Fruit fly (Drosophila melanogaster): ENCODE measurements around the gene CG14285.

Gene CG14285

dm6 chr3R:19073002-19073401, 48.1 kb downstream of the CG14285 start (continued):
- TF ChIP-seq row (GFP tag; IDR thresholded peaks at IDR 0.05) = peak; percentile 60
- peak; percentile 4 to 39 for TF ChIP-seq Pdp1 (GFP tag; optimal IDR thresholded peaks at IDR 0.05)
- no peak for TF ChIP-seq CG10274 (GFP tag; optimal IDR thresholded peaks at IDR 0.05)
- peak; percentile 22 for TF ChIP-seq CG15696 (tag; optimal IDR thresholded peaks at IDR 0.05)
- no peak for TF ChIP-seq prd (optimal IDR thresholded peaks at IDR 0.05)
- TF ChIP-seq prd (GFP tag; IDR thresholded peaks at IDR 0.05) = peak; percentile 73; the same call in 2 of the 3 replicates
- TF ChIP-seq CG42726 (GFP tag; IDR thresholded peaks at IDR 0.05; ENCODE audit: partially characterized antibody) = no peak
- TF ChIP-seq ab (GFP tag; optimal IDR thresholded peaks at IDR 0.05) = no peak
- TF ChIP-seq gce (GFP tag; IDR thresholded peaks at IDR 0.05) = no peak
- no peak for TF ChIP-seq CG6791 (GFP tag; IDR thresholded peaks at IDR 0.05; ENCODE audit: partially characterized antibody)
- TF ChIP-seq CG17328 (GFP tag; IDR thresholded peaks at IDR 0.05) = peak; percentile 61
- no peak for TF ChIP-seq sqz (GFP tag; optimal IDR thresholded peaks at IDR 0.05)
- no peak for TF ChIP-seq crp (GFP tag; optimal IDR thresholded peaks at IDR 0.05)
- 0 out of 2 replicates have a peak, but pooled peaks have one; percentile 12 for TF ChIP-seq CG7372 (GFP tag; IDR thresholded peaks at IDR 0.05)
- TF ChIP-seq unpg (GFP tag; optimal IDR thresholded peaks at IDR 0.05) = peak; percentile 64
- peak; percentile 46; the same call in 1 of the 2 replicates for TF ChIP-seq CG10959 (GFP tag; IDR thresholded peaks at IDR 0.05)
- no peak for TF ChIP-seq CkIIα-i1 (GFP tag; IDR thresholded peaks at IDR 0.05)
- TF ChIP-seq Ptx1 (GFP tag; IDR thresholded peaks at IDR 0.05) = peak; percentile 74
- no peak for TF ChIP-seq Mes4 (GFP tag; optimal IDR thresholded peaks at IDR 0.05)
- no peak for TF ChIP-seq Neu2 (GFP tag; optimal IDR thresholded peaks at IDR 0.05; ENCODE audit: borderline replicate concordance)
- peak; percentile 68 for TF ChIP-seq Oli (tag; optimal IDR thresholded peaks at IDR 0.05)
- no peak for TF ChIP-seq br (optimal IDR thresholded peaks at IDR 0.05)
- no peak for TF ChIP-seq Nf-YA (GFP tag; IDR thresholded peaks at IDR 0.05)
- TF ChIP-seq Nf-YB (GFP tag; optimal IDR thresholded peaks at IDR 0.05) = peak; percentile 25
- no peak for TF ChIP-seq gfzf (GFP tag; optimal IDR thresholded peaks at IDR 0.05)
- peak; percentile 61 for TF ChIP-seq gsb-n (tag; optimal IDR thresholded peaks at IDR 0.05)
- TF ChIP-seq pho (GFP tag; optimal IDR thresholded peaks at IDR 0.05) = no peak
- no peak for TF ChIP-seq Opbp (GFP tag; IDR thresholded peaks at IDR 0.05; ENCODE audit: partially characterized antibody)
- no peak for TF ChIP-seq tio (GFP tag; optimal IDR thresholded peaks at IDR 0.05)
- no peak for TF ChIP-seq CG9932 (GFP tag; IDR thresholded peaks at IDR 0.05)
- TF ChIP-seq kay (GFP tag; optimal IDR thresholded peaks at IDR 0.05) = peak; percentile 27
- TF ChIP-seq HHEX (GFP tag; optimal IDR thresholded peaks at IDR 0.05) = no peak
- TF ChIP-seq dimm (GFP tag; IDR thresholded peaks at IDR 0.05) = no peak
- no peak for TF ChIP-seq bbx (GFP tag; IDR thresholded peaks at IDR 0.05; ENCODE audit: partially characterized antibody)
- no peak for TF ChIP-seq CG14014 (GFP tag; IDR thresholded peaks at IDR 0.05)
- no peak for TF ChIP-seq grn (GFP tag; optimal IDR thresholded peaks at IDR 0.05)
- TF ChIP-seq Fer1 (GFP tag; optimal IDR thresholded peaks at IDR 0.05) = no peak
- TF ChIP-seq Lpt (GFP tag; optimal IDR thresholded peaks at IDR 0.05) = no peak
- no peak for TF ChIP-seq exex (tag; optimal IDR thresholded peaks at IDR 0.05)
- TF ChIP-seq sens (GFP tag) = peak; percentile 92
- no peak for TF ChIP-seq Hmr (GFP tag; optimal IDR thresholded peaks at IDR 0.05)
- no peak for TF ChIP-seq corto (GFP tag; optimal IDR thresholded peaks at IDR 0.05)
- TF ChIP-seq CG8478 (optimal IDR thresholded peaks at IDR 0.05) = no peak
- no peak for TF ChIP-seq sim (GFP tag; IDR thresholded peaks at IDR 0.05)
- no peak for TF ChIP-seq D (optimal IDR thresholded peaks at IDR 0.05)
- peak; percentile 54 for TF ChIP-seq D (GFP tag; optimal IDR thresholded peaks at IDR 0.05)
- TF ChIP-seq Sry-β (GFP tag; optimal IDR thresholded peaks at IDR 0.05) = no peak
- TF ChIP-seq ham (GFP tag; IDR thresholded peaks at IDR 0.05) = no peak
- no peak for TF ChIP-seq CG12744 (GFP tag; optimal IDR thresholded peaks at IDR 0.05)
- TF ChIP-seq jumu (GFP tag; optimal IDR thresholded peaks at IDR 0.05) = no peak
- TF ChIP-seq Mrtf (GFP tag; IDR thresholded peaks at IDR 0.05) = peak; percentile 30; the same call in 1 of the 3 replicates
- peak; percentile 3 for TF ChIP-seq CG10654 (GFP tag; optimal IDR thresholded peaks at IDR 0.05)
- TF ChIP-seq B-H1 (GFP tag; IDR thresholded peaks at IDR 0.05) = no peak

All from whole organism, embryonic.